Worm (Caenorhabditis elegans) whole organism, midembryonic: ENCODE data around the gene fbxb-43.

ENCODE experiments used
- ref-1 ChIP-seq: fragments of 200-800 bp; sonication (Bioruptor generic); conservative IDR thresholded peaks from 2 replicates; pipeline ENCODE4 v1.3.6; 2022; ENCODE audit warnings: missing genetic modification reagents, missing genetic modification characterization, missing compliant biosample characterization
- ztf-23 ChIP-seq: fragments of 200-800 bp; sonication (Bioruptor generic); IDR thresholded peaks from 2 replicates; pipeline ENCODE4 v1.3.6; 2022; ENCODE audit warnings: missing genetic modification reagents, missing genetic modification characterization, missing compliant biosample characterization
- ztf-29 ChIP-seq: fragments of 200-800 bp; sonication (Bioruptor generic); IDR thresholded peaks from 2 replicates; pipeline ENCODE4 v1.3.6; 2022; ENCODE audit warnings: missing genetic modification reagents, missing genetic modification characterization, missing compliant biosample characterization

Gene fbxb-43

DNA sequence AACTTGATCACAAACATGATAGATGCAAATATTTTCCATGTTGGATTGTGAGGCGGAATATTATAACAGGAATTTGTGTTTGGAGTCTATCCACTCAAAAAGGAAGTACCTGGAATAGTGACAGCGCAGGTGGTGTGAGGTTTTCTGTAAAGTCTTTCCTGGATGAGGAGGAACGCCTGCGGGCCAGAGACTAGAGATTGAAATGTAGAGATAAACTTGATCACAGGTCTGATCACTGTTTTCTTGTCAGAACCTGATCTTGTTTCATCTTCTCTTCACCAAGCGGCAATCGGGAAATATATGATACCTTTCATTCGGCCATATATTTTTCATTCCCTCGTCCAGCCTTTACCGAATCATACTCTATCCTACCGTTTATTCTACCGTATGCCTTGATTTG, 50.3 kb downstream of the fbxb-43 start, which contains the start of gene T07H3.8:
Gene T07H3.8 (plus strand): TSS at position 301 of the 400 bp plus-strand sequence.
- TF ChIP-seq ref-1 (GFP tag; lab: Robert Waterston, UW) (no peak), ztf-23 (no peak), ztf-29 (GFP tag; lab: Robert Waterston, UW) (no peak)
